Fruit fly (Drosophila melanogaster) whole organism, embryonic: ENCODE measurements around the gene CG10513.

Experiments
- Ada2b ChIP-seq: fragments of 200-800 bp; sonication (Bioruptor generic); IDR thresholded peaks from 2 replicates; pipeline ENCODE4 v1.3.6; 2022; ENCODE audit warnings: missing biosample characterization, missing genetic modification characterization
- Aef1 ChIP-seq: fragments of 200-800 bp; sonication (Bioruptor generic); IDR thresholded peaks from 3 replicates; pipeline ENCODE4 v1.3.6; 2022; ENCODE audit warnings: missing biosample characterization, missing genetic modification characterization
- BEAF-32 ChIP-seq: fragments of 200-800 bp; sonication (Bioruptor generic); optimal IDR thresholded peaks from 3 replicates; lab custom pipeline; 2017; ENCODE audit warnings: missing biosample characterization, missing genetic modification characterization, mild to moderate bottlenecking, moderate library complexity, missing genetic modification reagents
- CG10366 ChIP-seq: fragments of 200-800 bp; sonication (Bioruptor generic); IDR thresholded peaks from 2 replicates; pipeline ENCODE4 v1.3.6; 2022; ENCODE audit warnings: missing biosample characterization, missing genetic modification characterization
- CG11695 ChIP-seq: fragments of 200-800 bp; sonication (Bioruptor generic); IDR thresholded peaks from 3 replicates; pipeline ENCODE4 v1.3.6; 2022; ENCODE audit warnings: missing biosample characterization, missing genetic modification characterization
- CG18262 ChIP-seq: fragments of 200-800 bp; optimal IDR thresholded peaks from 3 replicates; lab custom pipeline; 2019; ENCODE audit warnings: missing biosample characterization, mild to moderate bottlenecking, missing genetic modification characterization, moderate library complexity
- CG2678 ChIP-seq: fragments of 200-800 bp; sonication (Bioruptor generic); optimal IDR thresholded peaks from 3 replicates; lab custom pipeline; 2019; ENCODE audit warnings: missing biosample characterization, mild to moderate bottlenecking, missing genetic modification characterization, moderate library complexity
- CG30020 ChIP-seq: fragments of 200-800 bp; optimal IDR thresholded peaks from 2 replicates; lab custom pipeline; 2019; ENCODE audit warnings: missing biosample characterization, mild to moderate bottlenecking, missing genetic modification characterization, moderate library complexity
- CG3065 ChIP-seq: fragments of 200-800 bp; sonication (Bioruptor generic); optimal IDR thresholded peaks from 2 replicates; lab custom pipeline; 2016; ENCODE audit warnings: missing biosample characterization, missing genetic modification characterization
- CG3847 ChIP-seq: fragments of 200-800 bp; sonication (Bioruptor generic); IDR thresholded peaks from 2 replicates; pipeline ENCODE4 v1.3.6; 2022; ENCODE audit warnings: missing biosample characterization, missing genetic modification characterization
- CG4404 ChIP-seq: fragments of 200-800 bp; sonication (Bioruptor generic); IDR thresholded peaks from 2 replicates; pipeline ENCODE4 v1.3.6; 2022; ENCODE audit warnings: missing biosample characterization, missing genetic modification characterization
- CG4424 ChIP-seq: fragments of 200-800 bp; sonication (Bioruptor generic); optimal IDR thresholded peaks from 3 replicates; lab custom pipeline; 2016; ENCODE audit warnings: missing biosample characterization, missing genetic modification characterization
- CG5180 ChIP-seq: fragments of 200-800 bp; sonication (Bioruptor generic); optimal IDR thresholded peaks from 3 replicates; lab custom pipeline; 2017; ENCODE audit warnings: missing biosample characterization, missing genetic modification characterization, mild to moderate bottlenecking, moderate library complexity, missing genetic modification reagents
- CG7271 ChIP-seq: fragments of 200-800 bp; sonication (Bioruptor generic); optimal IDR thresholded peaks from 2 replicates; lab custom pipeline; 2018; ENCODE audit warnings: missing biosample characterization, mild to moderate bottlenecking, missing genetic modification characterization, moderate library complexity
- CG7372 ChIP-seq: fragments of 200-800 bp; sonication (Bioruptor generic); IDR thresholded peaks from 2 replicates; pipeline ENCODE4 v1.3.6; 2022; ENCODE audit warnings: missing biosample characterization, missing genetic modification characterization
- CG9876 ChIP-seq: fragments of 200-800 bp; sonication (Bioruptor generic); optimal IDR thresholded peaks from 2 replicates; lab custom pipeline; 2016; ENCODE audit warnings: missing biosample characterization, missing genetic modification characterization
- CG9932 ChIP-seq: fragments of 200-800 bp; sonication (Bioruptor generic); IDR thresholded peaks from 2 replicates; pipeline ENCODE4 v1.3.6; 2022; ENCODE audit warnings: missing biosample characterization, missing genetic modification characterization
- CHES-1-like ChIP-seq: fragments of 200-800 bp; sonication (Bioruptor generic); optimal IDR thresholded peaks from 2 replicates; lab custom pipeline; 2016; ENCODE audit warnings: missing biosample characterization, missing genetic modification characterization
- CkIIα-i1 ChIP-seq: fragments of 200-800 bp; sonication (Bioruptor generic); IDR thresholded peaks from 2 replicates; pipeline ENCODE4 v1.3.6; 2022; ENCODE audit warnings: missing biosample characterization, missing genetic modification characterization
- Dek ChIP-seq: fragments of 200-800 bp; sonication (Bioruptor generic); optimal IDR thresholded peaks from 3 replicates; lab custom pipeline; 2019; ENCODE audit warnings: missing biosample characterization, mild to moderate bottlenecking, missing genetic modification characterization, moderate library complexity
- Dip2 ChIP-seq: fragments of 200-800 bp; sonication (Bioruptor generic); IDR thresholded peaks from 2 replicates; pipeline ENCODE4 v1.3.6; 2022; ENCODE audit warnings: missing biosample characterization, missing genetic modification characterization
- Doc2 ChIP-seq: fragments of 200-800 bp; sonication (Bioruptor generic); IDR thresholded peaks from 2 replicates; pipeline ENCODE4 v1.3.6; 2022; ENCODE audit warnings: missing biosample characterization, missing genetic modification characterization
- Doc3 ChIP-seq: fragments of 200-800 bp; sonication (Bioruptor generic); IDR thresholded peaks from 3 replicates; pipeline ENCODE4 v1.3.6; 2022; ENCODE audit warnings: missing biosample characterization, missing genetic modification characterization; ENCODE audit not compliant: partially characterized antibody
- Drgx ChIP-seq: fragments of 200-800 bp; sonication (Bioruptor generic); IDR thresholded peaks from 2 replicates; pipeline ENCODE4 v1.3.6; 2022; ENCODE audit warnings: missing biosample characterization, missing genetic modification characterization
- Eip74EF ChIP-seq, 2 experiments: fragments of 200-800 bp in 1 of 2; fragments of >200 bp in 1 of 2; sonication (Bioruptor generic) in 1 of 2; optimal IDR thresholded peaks; 2 replicates each; lab custom pipeline; 2017 to 2019; ENCODE audit warnings: missing biosample characterization in 2 of 2, missing genetic modification characterization in 2 of 2, mild to moderate bottlenecking in 1 of 2, moderate library complexity in 1 of 2
- Meics ChIP-seq: fragments of 200-800 bp; sonication (Bioruptor generic); optimal IDR thresholded peaks from 2 replicates; lab custom pipeline; 2017; ENCODE audit warnings: missing biosample characterization, mild to moderate bottlenecking, missing genetic modification characterization
- Neu2 ChIP-seq: fragments of 200-800 bp; sonication (Bioruptor generic); optimal IDR thresholded peaks from 3 replicates; lab custom pipeline; 2016; ENCODE audit warnings: missing biosample characterization, missing genetic modification characterization, borderline replicate concordance
- Scr ChIP-seq: fragments of 200-800 bp; sonication (Bioruptor generic); IDR thresholded peaks from 2 replicates; pipeline ENCODE4 v1.3.6; 2022; ENCODE audit warnings: missing biosample characterization, missing genetic modification characterization; ENCODE audit not compliant: partially characterized antibody
- Sin3A ChIP-seq: fragments of >200 bp; optimal IDR thresholded peaks from 2 replicates; lab custom pipeline; 2018
- Vsx1 ChIP-seq: fragments of 200-800 bp; sonication (Bioruptor generic); optimal IDR thresholded peaks from 2 replicates; lab custom pipeline; 2017; ENCODE audit warnings: missing biosample characterization, mild to moderate bottlenecking, missing genetic modification characterization, missing genetic modification reagents
- abd-A ChIP-seq: fragments of 200-800 bp; sonication (Bioruptor generic); optimal IDR thresholded peaks from 3 replicates; lab custom pipeline; 2019; ENCODE audit warnings: missing biosample characterization, mild to moderate bottlenecking, missing genetic modification characterization, moderate library complexity
- ara ChIP-seq: fragments of 200-800 bp; sonication (Bioruptor generic); IDR thresholded peaks from 2 replicates; pipeline ENCODE4 v1.3.6; 2022; ENCODE audit warnings: missing biosample characterization, missing genetic modification characterization
- az2 ChIP-seq: fragments of 200-800 bp; sonication (Bioruptor generic); optimal IDR thresholded peaks from 3 replicates; lab custom pipeline; 2016; ENCODE audit warnings: missing biosample characterization, missing genetic modification characterization
- caup ChIP-seq: fragments of 200-800 bp; sonication (Bioruptor generic); optimal IDR thresholded peaks from 3 replicates; lab custom pipeline; 2017; ENCODE audit warnings: missing biosample characterization, mild to moderate bottlenecking, missing genetic modification characterization, moderate library complexity; ENCODE audit not compliant: severe bottlenecking
- chn ChIP-seq: fragments of 200-800 bp; sonication (Bioruptor generic); optimal IDR thresholded peaks from 2 replicates; lab custom pipeline; 2016; ENCODE audit warnings: missing biosample characterization, missing genetic modification characterization
- dpn ChIP-seq, 2 experiments: fragments of 200-800 bp; sonication (Bioruptor generic); optimal IDR thresholded peaks; 3 replicates each; lab custom pipeline; 2016; ENCODE audit warnings: missing biosample characterization in 2 of 2, missing genetic modification characterization in 2 of 2
- dysf ChIP-seq: fragments of 200-800 bp; sonication (Bioruptor generic); IDR thresholded peaks from 3 replicates; pipeline ENCODE4 v1.3.6; 2022; ENCODE audit warnings: missing biosample characterization, missing genetic modification characterization
- gcm ChIP-seq: fragments of 200-800 bp; sonication (Bioruptor generic); optimal IDR thresholded peaks from 2 replicates; lab custom pipeline; 2019; ENCODE audit warnings: missing biosample characterization, mild to moderate bottlenecking, missing genetic modification characterization, moderate library complexity
- gem ChIP-seq: fragments of 200-800 bp; sonication (Bioruptor generic); optimal IDR thresholded peaks from 2 replicates; lab custom pipeline; 2019; ENCODE audit warnings: missing biosample characterization, mild to moderate bottlenecking, missing genetic modification characterization, moderate library complexity
- hkb ChIP-seq, 2 experiments: fragments of 200-800 bp in 1 of 2; fragments of >200 bp in 1 of 2; sonication (Bioruptor generic) in 1 of 2; IDR thresholded peaks in 1 of 2; optimal IDR thresholded peaks in 1 of 2; 2 replicates each; pipeline versions ENCODE4 v1.3.6 to Lab custom; 2017 to 2022; ENCODE audit warnings: missing biosample characterization in 1 of 2, missing genetic modification characterization in 1 of 2
- ken ChIP-seq: fragments of 200-800 bp; sonication (Bioruptor generic); IDR thresholded peaks from 3 replicates; pipeline ENCODE4 v1.3.6; 2022; ENCODE audit warnings: missing biosample characterization, missing genetic modification characterization
- mirr ChIP-seq: fragments of 200-800 bp; sonication (Bioruptor generic); optimal IDR thresholded peaks from 3 replicates; lab custom pipeline; 2018; ENCODE audit warnings: missing biosample characterization, mild to moderate bottlenecking, missing genetic modification characterization
- pho ChIP-seq: fragments of 200-800 bp; sonication (Bioruptor generic); optimal IDR thresholded peaks from 2 replicates; lab custom pipeline; 2016; ENCODE audit warnings: missing biosample characterization, missing genetic modification characterization
- pita ChIP-seq: fragments of 200-800 bp; sonication (Bioruptor generic); optimal IDR thresholded peaks from 2 replicates; lab custom pipeline; 2017; ENCODE audit warnings: missing biosample characterization, mild to moderate bottlenecking, missing genetic modification characterization
- psq ChIP-seq: fragments of 200-800 bp; sonication (Bioruptor generic); optimal IDR thresholded peaks from 2 replicates; lab custom pipeline; 2017; ENCODE audit warnings: missing biosample characterization, missing genetic modification characterization
- ranshi ChIP-seq: fragments of 200-800 bp; sonication (Bioruptor generic); IDR thresholded peaks from 2 replicates; pipeline ENCODE4 v1.3.6; 2022; ENCODE audit warnings: missing biosample characterization, missing genetic modification characterization
- run ChIP-seq: fragments of 200-800 bp; sonication (Bioruptor generic); optimal IDR thresholded peaks from 3 replicates; lab custom pipeline; 2018; ENCODE audit warnings: missing biosample characterization, mild to moderate bottlenecking, missing genetic modification characterization
- sna ChIP-seq: fragments of 200-800 bp; sonication (Bioruptor generic); IDR thresholded peaks from 2 replicates; pipeline ENCODE4 v1.3.6; 2022; ENCODE audit warnings: missing biosample characterization, missing genetic modification characterization; ENCODE audit not compliant: partially characterized antibody
- ssp ChIP-seq: fragments of 200-800 bp; sonication (Bioruptor generic); IDR thresholded peaks from 2 replicates; pipeline ENCODE4 v1.3.6; 2022; ENCODE audit warnings: missing biosample characterization, missing genetic modification characterization
- tgo ChIP-seq: fragments of 200-800 bp; sonication (Bioruptor generic); IDR thresholded peaks from 3 replicates; pipeline ENCODE4 v1.3.6; 2022; ENCODE audit warnings: missing biosample characterization, missing genetic modification characterization

CG10513 gene

dm6 chr3R:25247379-25247869 lies 29.6 kb downstream of the CG10513 start, which contains the start of the genes RpS27 and Nup37 (continued):
- TF ChIP-seq run (tag; lab: Kevin White, UChicago): peak; percentile 90
- peak; percentile 98 for TF ChIP-seq CG3065 (GFP tag; lab: Kevin White, UChicago)
- peak; percentile 92 for TF ChIP-seq CG2678
- TF ChIP-seq chn (GFP tag; lab: Kevin White, UChicago): peak; percentile 98
- peak; percentile 99 for TF ChIP-seq Meics
- no peak for TF ChIP-seq sna (GFP tag; lab: Robert Waterston, UW)
- peak; percentile 100 for TF ChIP-seq mirr (GFP tag; lab: Kevin White, UChicago)
- TF ChIP-seq CG18262 (tag; lab: Kevin White, UChicago): peak; percentile 91
- peak; percentile 82 for TF ChIP-seq CG30020
- no peak for TF ChIP-seq hkb (optimal IDR thresholded peaks at IDR 0.05; lab: Kevin White, UChicago)
- TF ChIP-seq hkb (GFP tag; IDR thresholded peaks at IDR 0.05; lab: Robert Waterston, UW): peak; percentile 94
- peak; percentile 96 for TF ChIP-seq CG10366
- peak; percentile 95 for TF ChIP-seq Dek
- peak; percentile 64 for TF ChIP-seq Sin3A
- TF ChIP-seq Neu2: peak; percentile 93
- TF ChIP-seq ssp (GFP tag; lab: Robert Waterston, UW): peak; percentile 90
- peak; percentile 99 for TF ChIP-seq pho (GFP tag; lab: Kevin White, UChicago)
- peak; percentile 95 to 99 for TF ChIP-seq dpn (GFP tag; optimal IDR thresholded peaks at IDR 0.05; lab: Kevin White, UChicago)
- TF ChIP-seq Scr (GFP tag; lab: Robert Waterston, UW): peak; percentile 41; the same call in 1 of the 2 replicates
- peak; percentile 89 for TF ChIP-seq CG4404 (GFP tag; lab: Robert Waterston, UW)
- no peak for TF ChIP-seq abd-A (tag; lab: Kevin White, UChicago)
- TF ChIP-seq CG5180: peak; percentile 91
- peak; percentile 75 for TF ChIP-seq Drgx (GFP tag; lab: Robert Waterston, UW)
- TF ChIP-seq CG4424 (GFP tag; lab: Kevin White, UChicago): peak; percentile 98
- peak; percentile 98 for TF ChIP-seq CG9932
- TF ChIP-seq Eip74EF (GFP tag; optimal IDR thresholded peaks at IDR 0.05; lab: Kevin White, UChicago): peak in 1 of 2 experiments; percentile 93
- TF ChIP-seq Doc2 (GFP tag; lab: Robert Waterston, UW): peak; percentile 94
- TF ChIP-seq CkIIα-i1: peak; percentile 87; the same call in 1 of the 2 replicates
- TF ChIP-seq CG7372: peak; percentile 94
- peak; percentile 95 for TF ChIP-seq ara (GFP tag; lab: Robert Waterston, UW)
- TF ChIP-seq Doc3 (GFP tag; lab: Robert Waterston, UW): no peak
- peak; percentile 95 for TF ChIP-seq az2 (GFP tag; lab: Kevin White, UChicago)
- TF ChIP-seq caup (GFP tag; lab: Kevin White, UChicago): peak; percentile 100
- peak; percentile 94 for TF ChIP-seq psq (GFP tag; lab: Kevin White, UChicago)
- peak; percentile 91 for TF ChIP-seq gem (tag; lab: Kevin White, UChicago)
- TF ChIP-seq ranshi (GFP tag; lab: Robert Waterston, UW): peak; percentile 96
- peak; percentile 95 for TF ChIP-seq Aef1
- 0 out of 2 replicates have a peak, but pooled peaks have one; percentile 14 for TF ChIP-seq Dip2 (GFP tag; lab: Robert Waterston, UW)
- peak; percentile 99 for TF ChIP-seq CG9876 (GFP tag; lab: Kevin White, UChicago)
- TF ChIP-seq tgo (GFP tag; lab: Robert Waterston, UW): peak; percentile 95
- TF ChIP-seq CHES-1-like (GFP tag; lab: Kevin White, UChicago): peak; percentile 99
- TF ChIP-seq dysf (GFP tag; lab: Robert Waterston, UW): peak; percentile 96
- TF ChIP-seq CG11695 (GFP tag; lab: Robert Waterston, UW): peak; percentile 89
- TF ChIP-seq pita (GFP tag; lab: Kevin White, UChicago): no peak
- TF ChIP-seq CG7271 (tag; lab: Kevin White, UChicago): peak; percentile 99
- TF ChIP-seq ken: peak; percentile 99
- peak; percentile 98 for TF ChIP-seq CG3847 (GFP tag; lab: Robert Waterston, UW)
- TF ChIP-seq BEAF-32 (GFP tag; lab: Kevin White, UChicago): peak; percentile 67
- TF ChIP-seq Vsx1: peak; percentile 98
- peak; percentile 95 for TF ChIP-seq gcm
- peak; percentile 87 for TF ChIP-seq Ada2b
